Fruit fly (Drosophila melanogaster) whole organism, prepupa: Measurements from ENCODE around the gene PGRP-SB2.

Experiments
- Blimp-1 ChIP-seq: fragments of 200-800 bp; sonication (Bioruptor generic); optimal IDR thresholded peaks from 3 replicates; lab custom pipeline; 2017; ENCODE audit warnings: missing biosample characterization, missing genetic modification characterization, mild to moderate bottlenecking, moderate library complexity, missing genetic modification reagents
- CG10631 ChIP-seq: fragments of 200-800 bp; sonication (Bioruptor generic); optimal IDR thresholded peaks from 2 replicates; lab custom pipeline; 2016; ENCODE audit warnings: missing biosample characterization, missing genetic modification characterization
- CG10669 ChIP-seq: fragments of 200-800 bp; sonication (Bioruptor generic); optimal IDR thresholded peaks from 3 replicates; lab custom pipeline; 2018; ENCODE audit warnings: missing biosample characterization, mild to moderate bottlenecking, missing genetic modification characterization, moderate library complexity
- CG11294 ChIP-seq: fragments of 200-800 bp; sonication (Bioruptor generic); IDR thresholded peaks from 2 replicates; pipeline ENCODE4 v1.3.6; 2022; ENCODE audit warnings: missing biosample characterization, missing genetic modification characterization
- CG11762 ChIP-seq: fragments of 200-800 bp; sonication (Bioruptor generic); optimal IDR thresholded peaks from 3 replicates; lab custom pipeline; 2016; ENCODE audit warnings: missing biosample characterization, missing genetic modification characterization; ENCODE audit not compliant: insufficient read depth
- CG15336 ChIP-seq: fragments of 200-800 bp; sonication (Bioruptor generic); IDR thresholded peaks from 2 replicates; pipeline ENCODE4 v1.3.6; 2022; ENCODE audit warnings: missing biosample characterization, missing genetic modification characterization
- CG16779 ChIP-seq: fragments of 200-800 bp; sonication (Bioruptor generic); optimal IDR thresholded peaks from 3 replicates; lab custom pipeline; 2017; ENCODE audit warnings: missing biosample characterization, mild to moderate bottlenecking, missing genetic modification characterization
- CG3032 ChIP-seq: fragments of 200-800 bp; optimal IDR thresholded peaks from 2 replicates; lab custom pipeline; 2019; ENCODE audit warnings: missing biosample characterization, mild to moderate bottlenecking, missing genetic modification characterization, moderate library complexity
- CG31627 ChIP-seq: fragments of 200-800 bp; sonication (Bioruptor generic); optimal IDR thresholded peaks from 3 replicates; lab custom pipeline; 2016; ENCODE audit warnings: missing biosample characterization, missing genetic modification characterization
- CG32006 ChIP-seq: fragments of 200-800 bp; sonication (Bioruptor generic); optimal IDR thresholded peaks from 3 replicates; lab custom pipeline; 2017; ENCODE audit warnings: missing biosample characterization, mild to moderate bottlenecking, missing genetic modification characterization
- CG34406 ChIP-seq: fragments of 200-800 bp; sonication (Bioruptor generic); optimal IDR thresholded peaks from 3 replicates; lab custom pipeline; 2016; ENCODE audit warnings: missing biosample characterization, missing genetic modification characterization
- CG3919 ChIP-seq: fragments of 200-800 bp; sonication (Bioruptor generic); optimal IDR thresholded peaks from 3 replicates; lab custom pipeline; 2016; ENCODE audit warnings: missing biosample characterization, missing genetic modification characterization
- CG4318 ChIP-seq: fragments of 200-800 bp; sonication (Bioruptor generic); optimal IDR thresholded peaks from 3 replicates; lab custom pipeline; 2017; ENCODE audit warnings: missing biosample characterization, mild to moderate bottlenecking, missing genetic modification characterization
- CG6163 ChIP-seq: fragments of 200-800 bp; sonication (Bioruptor generic); IDR thresholded peaks from 3 replicates; pipeline ENCODE4 v1.3.6; 2022; ENCODE audit warnings: missing biosample characterization, missing genetic modification characterization
- CG6276 ChIP-seq: fragments of 200-800 bp; sonication (Bioruptor generic); optimal IDR thresholded peaks from 2 replicates; lab custom pipeline; 2017; ENCODE audit warnings: missing biosample characterization, mild to moderate bottlenecking, missing genetic modification characterization
- CG6792 ChIP-seq: fragments of 200-800 bp; sonication (Bioruptor generic); optimal IDR thresholded peaks from 3 replicates; lab custom pipeline; 2016; ENCODE audit warnings: missing biosample characterization, missing genetic modification characterization
- CG6808 ChIP-seq: fragments of 200-800 bp; sonication (Bioruptor generic); optimal IDR thresholded peaks from 3 replicates; lab custom pipeline; 2017; ENCODE audit warnings: missing biosample characterization, missing genetic modification characterization, mild to moderate bottlenecking, moderate library complexity, missing genetic modification reagents
- CG6854 ChIP-seq: fragments of 200-800 bp; sonication (Bioruptor generic); optimal IDR thresholded peaks from 2 replicates; lab custom pipeline; 2017; ENCODE audit warnings: missing biosample characterization, mild to moderate bottlenecking, missing genetic modification characterization
- CG7368 ChIP-seq: fragments of 200-800 bp; sonication (Bioruptor generic); optimal IDR thresholded peaks from 3 replicates; lab custom pipeline; 2016; ENCODE audit warnings: missing biosample characterization, missing genetic modification characterization
- CG8119 ChIP-seq: fragments of 200-800 bp; sonication (Bioruptor generic); IDR thresholded peaks from 3 replicates; pipeline ENCODE4 v1.3.6; 2022; ENCODE audit warnings: missing biosample characterization, missing genetic modification characterization
- CG8319 ChIP-seq: fragments of 200-800 bp; sonication (Bioruptor generic); optimal IDR thresholded peaks from 3 replicates; lab custom pipeline; 2016; ENCODE audit warnings: missing biosample characterization, missing genetic modification characterization
- CG8632 ChIP-seq: fragments of 200-800 bp; sonication (Bioruptor generic); optimal IDR thresholded peaks from 3 replicates; lab custom pipeline; 2016; ENCODE audit warnings: missing biosample characterization, missing genetic modification characterization
- Eip75B ChIP-seq: fragments of 200-800 bp; sonication (Bioruptor generic); optimal IDR thresholded peaks from 3 replicates; lab custom pipeline; 2016; ENCODE audit warnings: missing biosample characterization, missing genetic modification characterization
- Eip78C ChIP-seq: fragments of 200-800 bp; sonication (Bioruptor generic); peaks from one replicate; lab custom pipeline; 2016; ENCODE audit warnings: missing biosample characterization, missing genetic modification characterization
- Ets96B ChIP-seq: fragments of 200-800 bp; optimal IDR thresholded peaks from 2 replicates; lab custom pipeline; 2019; ENCODE audit warnings: missing biosample characterization, mild to moderate bottlenecking, missing genetic modification characterization, moderate library complexity
- Gug ChIP-seq: fragments of 200-800 bp; sonication (Bioruptor generic); IDR thresholded peaks from 2 replicates; pipeline ENCODE4 v1.3.6; 2022; ENCODE audit warnings: missing biosample characterization, missing genetic modification characterization
- Hr4 ChIP-seq: fragments of 200-800 bp; sonication (Bioruptor generic); optimal IDR thresholded peaks from 3 replicates; lab custom pipeline; 2016; ENCODE audit warnings: missing biosample characterization, missing genetic modification characterization
- Lpt ChIP-seq: fragments of 200-800 bp; sonication (Bioruptor generic); optimal IDR thresholded peaks from 3 replicates; lab custom pipeline; 2016; ENCODE audit warnings: missing biosample characterization, missing genetic modification characterization
- Met ChIP-seq: fragments of 200-800 bp; sonication (Bioruptor generic); optimal IDR thresholded peaks from 3 replicates; lab custom pipeline; 2016; ENCODE audit warnings: missing biosample characterization, missing genetic modification characterization
- OdsH ChIP-seq: fragments of 200-800 bp; sonication (Bioruptor generic); optimal IDR thresholded peaks from 3 replicates; lab custom pipeline; 2016; ENCODE audit warnings: missing biosample characterization, missing genetic modification characterization
- Smox ChIP-seq: fragments of 200-800 bp; sonication (Bioruptor generic); optimal IDR thresholded peaks from 3 replicates; lab custom pipeline; 2016; ENCODE audit warnings: missing biosample characterization, missing genetic modification characterization
- Sox102F ChIP-seq: fragments of 200-800 bp; sonication (Bioruptor generic); optimal IDR thresholded peaks from 2 replicates; lab custom pipeline; 2016; ENCODE audit warnings: missing biosample characterization, mild to moderate bottlenecking, missing genetic modification characterization
- Sox14 ChIP-seq: fragments of 200-800 bp; sonication (Bioruptor generic); optimal IDR thresholded peaks from 3 replicates; lab custom pipeline; 2016; ENCODE audit warnings: missing biosample characterization, missing genetic modification characterization
- Sox15 ChIP-seq: fragments of 200-800 bp; sonication (Bioruptor generic); optimal IDR thresholded peaks from 3 replicates; lab custom pipeline; 2016; ENCODE audit warnings: missing biosample characterization, missing genetic modification characterization
- achi ChIP-seq: fragments of 200-800 bp; sonication (Bioruptor generic); optimal IDR thresholded peaks from 3 replicates; lab custom pipeline; 2016; ENCODE audit warnings: missing biosample characterization, missing genetic modification characterization
- acj6 ChIP-seq: fragments of 200-800 bp; sonication (Bioruptor generic); optimal IDR thresholded peaks from 3 replicates; lab custom pipeline; 2016; ENCODE audit warnings: missing biosample characterization, missing genetic modification characterization
- cyc ChIP-seq: fragments of 200-800 bp; sonication (Bioruptor generic); optimal IDR thresholded peaks from 3 replicates; lab custom pipeline; 2016; ENCODE audit warnings: missing biosample characterization, missing genetic modification characterization
- dac ChIP-seq: fragments of 200-800 bp; sonication (Bioruptor generic); optimal IDR thresholded peaks from 2 replicates; lab custom pipeline; 2017; ENCODE audit warnings: missing biosample characterization, mild to moderate bottlenecking, missing genetic modification characterization
- dsx ChIP-seq: fragments of 200-800 bp; optimal IDR thresholded peaks from 3 replicates; lab custom pipeline; 2019; ENCODE audit warnings: missing biosample characterization, mild to moderate bottlenecking, missing genetic modification characterization, moderate library complexity; ENCODE audit not compliant: poor library complexity, severe bottlenecking
- eg ChIP-seq: fragments of 200-800 bp; sonication (Bioruptor generic); IDR thresholded peaks from 3 replicates; pipeline ENCODE4 v1.3.6; 2022; ENCODE audit warnings: missing biosample characterization, missing genetic modification characterization
- fd59A ChIP-seq: fragments of 200-800 bp; sonication (Bioruptor generic); optimal IDR thresholded peaks from 2 replicates; lab custom pipeline; 2017; ENCODE audit warnings: missing biosample characterization, mild to moderate bottlenecking, missing genetic modification characterization, missing genetic modification reagents
- fd85E ChIP-seq: fragments of 200-800 bp; sonication (Bioruptor generic); optimal IDR thresholded peaks from 3 replicates; lab custom pipeline; 2016; ENCODE audit warnings: missing biosample characterization, missing genetic modification characterization
- fkh ChIP-seq: fragments of 200-800 bp; sonication (Bioruptor generic); optimal IDR thresholded peaks from 3 replicates; lab custom pipeline; 2017; ENCODE audit warnings: missing biosample characterization, mild to moderate bottlenecking, missing genetic modification characterization, moderate library complexity
- lz ChIP-seq: fragments of 200-800 bp; sonication (Bioruptor generic); optimal IDR thresholded peaks from 3 replicates; lab custom pipeline; 2016; ENCODE audit warnings: missing biosample characterization, missing genetic modification characterization
- net ChIP-seq: fragments of 200-800 bp; sonication (Bioruptor generic); optimal IDR thresholded peaks from 3 replicates; lab custom pipeline; 2016; ENCODE audit warnings: missing biosample characterization, missing genetic modification characterization
- pdm3 ChIP-seq: fragments of 200-800 bp; sonication (Bioruptor generic); optimal IDR thresholded peaks from 3 replicates; lab custom pipeline; 2016; ENCODE audit warnings: missing biosample characterization, missing genetic modification characterization
- salr ChIP-seq, 2 experiments: fragments of 200-800 bp; sonication (Bioruptor generic); optimal IDR thresholded peaks; 3 replicates each; lab custom pipeline; 2016 to 2018; ENCODE audit warnings: missing biosample characterization in 2 of 2, missing genetic modification characterization in 2 of 2, mild to moderate bottlenecking in 1 of 2
- spab ChIP-seq: fragments of 200-800 bp; sonication (Bioruptor generic); optimal IDR thresholded peaks from 2 replicates; lab custom pipeline; 2017; ENCODE audit warnings: missing biosample characterization, mild to moderate bottlenecking, missing genetic modification characterization, missing genetic modification reagents
- ss ChIP-seq, 2 experiments: fragments of 200-800 bp; sonication (Bioruptor generic); optimal IDR thresholded peaks; 2 replicates in 1 of 2; 3 replicates in 1 of 2; lab custom pipeline; 2017 to 2018; ENCODE audit warnings: mild to moderate bottlenecking in 2 of 2, missing biosample characterization in 2 of 2, missing genetic modification characterization in 2 of 2, moderate library complexity in 1 of 2
- svp ChIP-seq: fragments of 200-800 bp; sonication (Bioruptor generic); peaks from one replicate; lab custom pipeline; 2016; ENCODE audit warnings: missing biosample characterization, missing genetic modification characterization
- vri ChIP-seq: fragments of 200-800 bp; sonication (Bioruptor generic); optimal IDR thresholded peaks from 3 replicates; lab custom pipeline; 2016; ENCODE audit warnings: missing biosample characterization, mild to moderate bottlenecking, missing genetic modification characterization

PGRP-SB2 gene

DNA sequence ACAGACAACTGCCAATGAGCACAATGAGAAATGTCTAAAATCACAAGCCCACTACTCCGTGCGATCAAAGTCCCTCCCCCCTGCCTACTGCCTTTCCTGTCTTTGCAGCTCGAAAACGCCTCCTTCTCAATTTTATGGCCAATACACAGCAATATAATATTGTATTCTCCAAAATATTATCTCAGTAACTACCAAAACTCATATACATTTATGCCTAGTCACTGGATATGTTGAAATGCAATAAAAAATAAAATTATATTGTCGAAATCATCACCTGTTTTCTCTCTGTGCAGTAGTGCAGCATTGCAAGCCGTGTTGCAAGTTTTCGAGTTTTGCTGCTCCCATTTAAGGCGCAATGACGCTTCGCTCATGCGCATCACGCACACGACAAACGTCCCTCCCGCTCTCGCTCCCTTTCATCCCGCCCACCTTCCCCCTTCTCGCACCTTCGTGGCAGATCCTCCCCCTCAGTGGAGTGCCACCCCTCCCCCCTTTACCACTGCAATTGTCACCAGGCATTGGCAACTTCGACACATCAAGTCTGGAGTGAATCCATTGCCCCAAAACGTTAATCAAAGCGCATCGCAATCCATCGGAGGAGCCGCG, 32.3 kb downstream of the PGRP-SB2 start:
- TF ChIP-seq ss (GFP tag; optimal IDR thresholded peaks at IDR 0.05; lab: Kevin White, UChicago) (peak; percentile 93 to 96), CG16779 (tag; lab: Kevin White, UChicago) (peak; percentile 70), CG7368 (GFP tag; lab: Kevin White, UChicago) (peak; percentile 68), Met (GFP tag; lab: Kevin White, UChicago) (peak; percentile 75), CG11294 (peak; percentile 46), fd59A (peak; percentile 74), Blimp-1 (peak; percentile 53), CG10669 (GFP tag; lab: Kevin White, UChicago) (peak; percentile 85), CG8119 (peak; percentile 86), Lpt (GFP tag; lab: Kevin White, UChicago) (peak; percentile 88), acj6 (GFP tag; lab: Kevin White, UChicago) (peak; percentile 73), svp (GFP tag; lab: Kevin White, UChicago) (peak; percentile 94), achi (GFP tag; lab: Kevin White, UChicago) (peak; percentile 79), fd85E (GFP tag; lab: Kevin White, UChicago) (peak; percentile 47), Eip78C (GFP tag; lab: Kevin White, UChicago) (peak; percentile 98), CG6276 (GFP tag; lab: Kevin White, UChicago) (peak; percentile 77), spab (GFP tag; lab: Kevin White, UChicago) (peak; percentile 78), CG6163 (GFP tag; lab: Robert Waterston, UW) (peak; percentile 93), net (GFP tag; lab: Kevin White, UChicago) (peak; percentile 63), Eip75B (GFP tag; lab: Kevin White, UChicago) (peak; percentile 91), Sox15 (peak; percentile 61), CG32006 (GFP tag; lab: Kevin White, UChicago) (peak; percentile 82), CG6854 (GFP tag; lab: Kevin White, UChicago) (no peak), eg (GFP tag; lab: Robert Waterston, UW) (peak; percentile 83), CG3919 (GFP tag; lab: Kevin White, UChicago) (peak; percentile 84), CG8632 (GFP tag; lab: Kevin White, UChicago) (peak; percentile 75), CG4318 (GFP tag; lab: Kevin White, UChicago) (peak; percentile 76), pdm3 (GFP tag; lab: Kevin White, UChicago) (peak; percentile 82), CG11762 (GFP tag; lab: Kevin White, UChicago) (peak; percentile 74), CG3032 (tag; lab: Kevin White, UChicago) (peak; percentile 83), OdsH (GFP tag; lab: Kevin White, UChicago) (peak; percentile 82), Smox (peak; percentile 63), CG10631 (GFP tag; lab: Kevin White, UChicago) (peak; percentile 82), dsx (GFP tag; lab: Kevin White, UChicago) (peak; percentile 86), Gug (GFP tag; lab: Robert Waterston, UW) (peak; percentile 70), CG34406 (peak; percentile 69), vri (peak; percentile 30), Sox102F (GFP tag; lab: Kevin White, UChicago) (peak; percentile 63), cyc (GFP tag; lab: Kevin White, UChicago) (peak; percentile 80), CG8319 (GFP tag; lab: Kevin White, UChicago) (peak; percentile 47), Hr4 (GFP tag; lab: Kevin White, UChicago) (peak; percentile 86), dac (GFP tag; lab: Kevin White, UChicago) (peak; percentile 65), CG6792 (GFP tag; lab: Kevin White, UChicago) (peak; percentile 85), Ets96B (tag; lab: Kevin White, UChicago) (peak; percentile 81), CG31627 (GFP tag; lab: Kevin White, UChicago) (peak; percentile 60), CG6808 (peak; percentile 94), salr (GFP tag; optimal IDR thresholded peaks at IDR 0.05; lab: Kevin White, UChicago) (peak; percentile 70 to 71), fkh (GFP tag; lab: Kevin White, UChicago) (no peak), lz (GFP tag; lab: Kevin White, UChicago) (peak; percentile 73), Sox14 (GFP tag; lab: Kevin White, UChicago) (peak; percentile 79), CG15336 (GFP tag; lab: Robert Waterston, UW) (peak; percentile 87)
